Fruit fly (Drosophila melanogaster): ENCODE data around the gene CG45491.

The CG45491 gene

dm6 chrX:19889128-19889756, 49.6 kb downstream of the CG45491 start (continued):
- TF ChIP-seq CG7357 (GFP tag; IDR thresholded peaks at IDR 0.05) (peak; percentile 57; the same call in 1 of the 3 replicates), fd102C (GFP tag; optimal IDR thresholded peaks at IDR 0.05) (peak; percentile 89), CG2712 (tag; optimal IDR thresholded peaks at IDR 0.05) (peak; percentile 88), lbe (GFP tag; optimal IDR thresholded peaks at IDR 0.05) (peak; percentile 45), BEAF-32 (GFP tag; optimal IDR thresholded peaks at IDR 0.05) (no peak), Tbp (GFP tag; optimal IDR thresholded peaks at IDR 0.05) (no peak), sc (optimal IDR thresholded peaks at IDR 0.05) (no peak), sc (GFP tag; optimal IDR thresholded peaks at IDR 0.05) (peak; percentile 60), C15 (GFP tag; IDR thresholded peaks at IDR 0.05) (peak; percentile 59; the same call in 1 of the 3 replicates), Dbx (GFP tag; IDR thresholded peaks at IDR 0.05) (peak; percentile 62), HmgD (GFP tag; optimal IDR thresholded peaks at IDR 0.05) (peak; percentile 48), ato (GFP tag; IDR thresholded peaks at IDR 0.05; ENCODE audit: partially characterized antibody) (no peak), emc (GFP tag; optimal IDR thresholded peaks at IDR 0.05) (peak; percentile 75), Rfx (GFP tag; IDR thresholded peaks at IDR 0.05) (peak; percentile 87), CG18262 (tag; optimal IDR thresholded peaks at IDR 0.05) (peak; percentile 85), Xbp1 (GFP tag; optimal IDR thresholded peaks at IDR 0.05) (peak; percentile 85), CG10959 (GFP tag; IDR thresholded peaks at IDR 0.05) (peak; percentile 86), p53 (GFP tag; optimal IDR thresholded peaks at IDR 0.05) (peak; percentile 64), trem (tag; optimal IDR thresholded peaks at IDR 0.05) (peak; percentile 61), Poxn (GFP tag; IDR thresholded peaks at IDR 0.05) (no peak; the same call in 1 of the 2 replicates), stc (GFP tag; IDR thresholded peaks at IDR 0.05) (peak; percentile 71), CG17328 (GFP tag; IDR thresholded peaks at IDR 0.05) (peak; percentile 87), CG17802 (tag; optimal IDR thresholded peaks at IDR 0.05) (peak; percentile 62), Doc2 (GFP tag; IDR thresholded peaks at IDR 0.05) (no peak), Usf (GFP tag; optimal IDR thresholded peaks at IDR 0.05) (peak; percentile 77), zf30C (GFP tag; optimal IDR thresholded peaks at IDR 0.05) (peak; percentile 94), dmrt11E (tag; optimal IDR thresholded peaks at IDR 0.05) (peak; percentile 92), CG13287 (GFP tag; IDR thresholded peaks at IDR 0.05; ENCODE audit: partially characterized antibody) (no peak), sr (GFP tag; IDR thresholded peaks at IDR 0.05) (peak; percentile 46; the same call in 1 of the 3 replicates), CG7928 (GFP tag; optimal IDR thresholded peaks at IDR 0.05) (peak; percentile 7), CG12299 (tag; optimal IDR thresholded peaks at IDR 0.05) (peak; percentile 72), cad (GFP tag; optimal IDR thresholded peaks at IDR 0.05) (no peak), CG6654 (GFP tag; optimal IDR thresholded peaks at IDR 0.05) (peak; percentile 42), chif (GFP tag; optimal IDR thresholded peaks at IDR 0.05) (peak; percentile 89 to 91), trh (GFP tag; optimal IDR thresholded peaks at IDR 0.05) (peak; percentile 38), CG10565 (GFP tag; optimal IDR thresholded peaks at IDR 0.05) (no peak), Kr (GFP tag; optimal IDR thresholded peaks at IDR 0.05) (peak; percentile 33), dmrt99B (tag; optimal IDR thresholded peaks at IDR 0.05) (peak; percentile 87), CG30431 (GFP tag; optimal IDR thresholded peaks at IDR 0.05) (peak; percentile 85), CG16863 (GFP tag; optimal IDR thresholded peaks at IDR 0.05) (peak; percentile 81), Mad (GFP tag; optimal IDR thresholded peaks at IDR 0.05) (peak; percentile 85), cas (GFP tag; IDR thresholded peaks at IDR 0.05) (peak; percentile 64; the same call in 1 of the 2 replicates), D19A (tag; optimal IDR thresholded peaks at IDR 0.05) (peak; percentile 76), tx (GFP tag; optimal IDR thresholded peaks at IDR 0.05) (peak; percentile 83), CG6175 (GFP tag; IDR thresholded peaks at IDR 0.05) (peak; percentile 55; the same call in 1 of the 3 replicates), CG14860 (GFP tag; IDR thresholded peaks at IDR 0.05; ENCODE audit: partially characterized antibody) (no peak), ems (GFP tag; optimal IDR thresholded peaks at IDR 0.05) (peak; percentile 89), CG13894 (tag; optimal IDR thresholded peaks at IDR 0.05) (peak; percentile 77), Nf-YB (GFP tag; optimal IDR thresholded peaks at IDR 0.05) (peak; percentile 71), CG3281 (GFP tag; optimal IDR thresholded peaks at IDR 0.05) (peak; percentile 79)
